Worm (Caenorhabditis elegans) whole organism, L4/young adult: ENCODE measurements around the gene E02C12.12.

Experiments used
- W03F9.2 ChIP-seq: fragments of 150-350 bp; optimal IDR thresholded peaks from 2 replicates; lab custom pipeline; 2014; ENCODE audit warnings: missing biosample characterization, missing genetic modification characterization
- dao-5 ChIP-seq: sonication (generic microtip); optimal IDR thresholded peaks from 2 replicates; lab custom pipeline; 2016; ENCODE audit warnings: missing genotype, missing genetic modification characterization, moderate library complexity, missing compliant biosample characterization
- him-1 ChIP-seq: sonication (generic microtip); optimal IDR thresholded peaks from 2 replicates; lab custom pipeline; 2016; ENCODE audit warnings: missing genotype, missing genetic modification reagents, missing genetic modification characterization, missing compliant biosample characterization

The E02C12.12 gene

ce11 chrV:9381846-9382363 lies at the start of gene E02C12.12:
Gene E02C12.12, minus strand, starts transcription at chrV:9382313.
- no peak for TF ChIP-seq dao-5
- no peak for TF ChIP-seq him-1 (tag; lab: Kevin White, UChicago)
- no peak for TF ChIP-seq W03F9.2 (tag; lab: Kevin White, UChicago)

ce11 chrV:9427075-9427474 lies 45.0 kb upstream of the E02C12.12 start, which contains the start of gene F36D4.6:
Gene F36D4.6, minus strand, starts transcription at chrV:9427175.
- no peak for TF ChIP-seq dao-5
- no peak for TF ChIP-seq W03F9.2 (tag; lab: Kevin White, UChicago)
- no peak for TF ChIP-seq him-1 (tag; lab: Kevin White, UChicago)

- TF ChIP-seq W03F9.2 (tag; lab: Kevin White, UChicago) (peak; percentile 35), dao-5 (no peak)
Measured at ce11 chrV:9425593-9425992, 43.5 kb upstream of the E02C12.12 start, which contains the start of gene F36D4.5. Gene F36D4.5, minus strand, starts transcription at chrV:9425817.

DNA sequence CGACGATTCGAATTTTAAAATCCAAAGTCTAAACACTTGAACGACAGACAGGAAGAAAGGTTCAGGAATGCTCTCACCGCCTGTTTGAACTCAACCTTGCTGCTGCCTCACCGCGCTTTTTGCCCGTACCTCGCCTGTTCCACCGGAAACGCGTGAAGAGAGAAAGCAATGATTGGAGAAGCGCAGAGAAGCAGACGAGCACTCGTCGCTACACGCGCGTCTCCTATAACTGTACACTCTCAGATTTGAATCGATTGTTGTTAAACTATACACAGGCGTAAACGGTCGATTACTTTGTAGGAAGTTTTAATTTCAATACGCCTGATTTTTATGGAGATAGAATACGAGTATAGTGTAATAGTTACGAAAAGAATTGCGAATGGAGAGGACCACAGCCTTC lies 42.4 kb upstream of the E02C12.12 start:
- TF ChIP-seq him-1 (tag; lab: Kevin White, UChicago) (no peak), W03F9.2 (tag; lab: Kevin White, UChicago) (no peak), dao-5 (no peak)

DNA sequence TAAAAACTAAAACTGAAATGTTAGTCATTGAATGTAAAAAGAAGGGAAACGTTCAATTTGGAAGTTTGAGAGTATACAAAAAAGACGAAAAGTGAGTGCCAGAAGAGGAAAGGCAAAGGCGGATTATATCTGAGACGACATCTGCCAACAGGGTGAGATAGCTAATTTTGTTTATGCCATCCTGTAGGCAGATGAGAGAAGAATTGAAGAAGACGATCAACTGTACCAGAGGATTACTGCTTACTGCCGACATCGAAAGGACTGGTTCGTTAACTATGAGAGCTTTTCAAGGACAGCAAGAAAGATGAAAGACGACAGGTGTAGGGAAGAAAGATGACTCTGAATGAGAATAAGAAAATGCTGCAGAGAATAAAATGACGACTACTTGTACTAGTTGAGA lies 41.4 kb upstream of the E02C12.12 start:
- no peak for TF ChIP-seq W03F9.2 (tag; lab: Kevin White, UChicago)
- no peak for TF ChIP-seq him-1 (tag; lab: Kevin White, UChicago)
- no peak for TF ChIP-seq dao-5

DNA sequence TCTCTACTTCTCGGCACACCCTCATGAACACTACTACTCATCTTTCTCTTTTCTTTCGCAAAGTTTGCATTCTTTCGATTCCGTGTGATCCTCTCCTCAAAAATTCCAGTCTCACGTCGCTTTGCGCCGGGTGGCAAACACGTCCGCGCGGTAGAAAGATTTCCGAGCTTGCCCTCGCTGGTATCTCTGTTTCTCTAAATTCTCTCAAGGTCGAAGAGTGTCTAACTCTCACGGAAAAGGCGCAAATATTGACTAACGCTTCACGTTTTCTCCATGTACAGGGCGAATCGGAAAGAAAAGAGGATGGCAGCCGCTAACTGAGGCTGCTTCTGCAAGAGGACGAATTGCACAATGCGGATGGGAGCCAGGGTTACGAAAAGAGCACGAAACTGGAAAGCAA lies 40.6 kb upstream of the E02C12.12 start:
- no peak for TF ChIP-seq him-1 (tag; lab: Kevin White, UChicago)

- TF ChIP-seq W03F9.2 (tag; lab: Kevin White, UChicago) (no peak), him-1 (tag; lab: Kevin White, UChicago) (no peak), dao-5 (no peak)
Measured at ce11 chrV:9416624-9417023, 34.5 kb upstream of the E02C12.12 start, which contains the start of gene F36D4.1. Gene F36D4.1, plus strand, starts transcription at chrV:9416924.

DNA sequence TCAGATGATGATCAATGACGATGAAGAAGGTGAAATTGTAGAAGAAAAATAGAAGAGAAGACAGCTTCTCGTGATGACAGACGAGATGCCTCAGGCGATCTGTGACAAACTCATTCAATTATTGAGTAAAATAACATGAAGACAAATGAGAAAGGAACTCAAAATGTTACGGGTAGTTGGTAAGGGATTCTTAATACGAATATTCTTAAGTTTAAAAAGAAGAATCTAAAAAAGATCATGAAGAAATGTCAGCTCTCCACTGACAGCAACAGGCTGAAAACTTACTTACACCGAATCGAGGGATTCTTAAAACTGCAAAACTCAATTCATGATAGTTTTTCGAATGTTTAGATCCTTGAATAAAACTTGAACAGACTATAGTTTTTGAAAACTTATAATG lies 32.4 kb upstream of the E02C12.12 start, which contains the start of gene F36D4.4:
F36D4.4 (minus strand) TSS at position 101 of the 400 bp plus-strand sequence.
- TF ChIP-seq W03F9.2 (tag; lab: Kevin White, UChicago), result no peak
- TF ChIP-seq dao-5, result no peak
- TF ChIP-seq him-1 (tag; lab: Kevin White, UChicago), result no peak

- TF ChIP-seq W03F9.2 (tag; lab: Kevin White, UChicago) (no peak), dao-5 (no peak), him-1 (tag; lab: Kevin White, UChicago) (no peak)
Measured at ce11 chrV:9408869-9409268, 26.8 kb upstream of the E02C12.12 start.

ce11 chrV:9406890-9407289 lies 24.8 kb upstream of the E02C12.12 start:
- TF ChIP-seq dao-5, result no peak
- no peak for TF ChIP-seq him-1 (tag; lab: Kevin White, UChicago)
- TF ChIP-seq W03F9.2 (tag; lab: Kevin White, UChicago), result no peak

- TF ChIP-seq W03F9.2 (tag; lab: Kevin White, UChicago) (no peak), dao-5 (no peak), him-1 (tag; lab: Kevin White, UChicago) (no peak)
Measured at ce11 chrV:9399886-9400373, 17.8 kb upstream of the E02C12.12 start, which contains the start of gene trpp-4. Gene trpp-4, plus strand, starts transcription at chrV:9400327.

- TF ChIP-seq dao-5 (no peak), him-1 (tag; lab: Kevin White, UChicago) (no peak), W03F9.2 (tag; lab: Kevin White, UChicago) (no peak)
Measured at ce11 chrV:9394938-9395639, 13.0 kb upstream of the E02C12.12 start.

DNA sequence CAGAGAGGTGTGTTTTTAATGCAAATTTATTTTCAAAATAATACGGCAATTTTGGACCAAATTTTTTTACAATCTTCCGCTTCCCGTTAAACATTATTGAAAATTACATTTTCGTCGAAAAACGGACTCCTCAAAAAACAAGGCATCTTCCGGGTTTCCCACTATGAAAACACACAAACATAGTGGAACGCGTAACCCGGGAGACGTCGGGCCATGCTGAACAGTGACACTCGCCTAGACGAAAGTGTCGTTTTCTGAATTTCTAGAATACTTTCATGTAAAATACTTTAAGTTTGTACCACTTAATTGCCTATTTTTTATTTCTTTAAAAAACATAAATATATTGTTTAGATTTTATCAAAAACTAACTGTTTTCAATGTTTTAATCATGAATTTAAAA lies 9.8 kb upstream of the E02C12.12 start:
- TF ChIP-seq him-1 (tag; lab: Kevin White, UChicago) (no peak), dao-5 (no peak), W03F9.2 (tag; lab: Kevin White, UChicago) (no peak)

DNA sequence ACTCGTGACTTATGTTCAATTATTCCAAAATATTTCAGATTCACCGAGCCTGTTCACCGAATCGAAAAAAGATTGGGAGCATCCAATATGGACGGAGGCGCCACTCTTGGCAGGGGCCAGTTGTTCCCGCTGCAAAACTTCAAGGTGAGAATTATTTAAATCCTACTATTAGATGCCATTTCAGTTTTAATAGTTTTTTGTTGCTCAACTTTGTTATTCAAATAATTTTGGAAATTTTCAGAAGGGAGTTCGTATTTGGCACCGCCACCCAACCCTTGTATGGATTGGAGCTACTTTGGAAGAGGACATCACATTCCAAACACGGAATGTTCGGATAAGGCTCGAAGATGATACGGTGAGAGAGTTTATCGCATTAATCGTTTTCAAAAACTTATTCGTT lies 4.0 kb upstream of the E02C12.12 start, which contains the start of gene hum-2:
hum-2 (plus strand) TSS at position 33 of the 400 bp plus-strand sequence.
- no peak for TF ChIP-seq him-1 (tag; lab: Kevin White, UChicago)
- no peak for TF ChIP-seq W03F9.2 (tag; lab: Kevin White, UChicago)
- TF ChIP-seq dao-5, result no peak
